Worm (Caenorhabditis elegans): ENCODE results near the gene Y48G9A.9.

- TF ChIP-seq egl-27 (tag; optimal IDR thresholded peaks at IDR 0.05): no peak
- TF ChIP-seq lin-14 (GFP tag; optimal IDR thresholded peaks at IDR 0.05): no peak
- TF ChIP-seq nhr-84 (tag; optimal IDR thresholded peaks at IDR 0.05): no peak
- TF ChIP-seq snu-23 (GFP tag; optimal IDR thresholded peaks at IDR 0.05): no peak
- TF ChIP-seq ces-1 (GFP tag; optimal IDR thresholded peaks at IDR 0.05): no peak
- no peak for TF ChIP-seq unc-86 (tag; optimal IDR thresholded peaks at IDR 0.05)
- no peak for TF ChIP-seq zip-4 (GFP tag; optimal IDR thresholded peaks at IDR 0.05)
- no peak for TF ChIP-seq ets-5 (GFP tag; IDR thresholded peaks at IDR 0.05)
- no peak for TF ChIP-seq lin-39 (tag; optimal IDR thresholded peaks at IDR 0.05)
Observed at ce11 chrIII:2047907-2048306, 44.6 kb upstream of the Y48G9A.9 start, which contains the start of gene dpy-1.

Measured in whole organism, L1 larva.